Fruit fly (Drosophila melanogaster) whole organism, embryonic: ENCODE measurements around the gene CG14332.

ENCODE experiments used
- Atf-2 ChIP-seq: fragments of 200-800 bp; sonication (Bioruptor generic); optimal IDR thresholded peaks from 2 replicates; lab custom pipeline; 2016; ENCODE audit warnings: missing biosample characterization, missing genetic modification characterization
- Awh ChIP-seq: fragments of 200-800 bp; sonication (Bioruptor generic); IDR thresholded peaks from 2 replicates; pipeline ENCODE4, ENCODE4 v1.3.6; 2022; ENCODE audit warnings: missing biosample characterization, missing genetic modification characterization
- B-H2 ChIP-seq: fragments of 200-800 bp; sonication (Bioruptor generic); optimal IDR thresholded peaks from 2 replicates; lab custom pipeline; 2018; ENCODE audit warnings: missing biosample characterization, mild to moderate bottlenecking, missing genetic modification characterization
- BtbVII ChIP-seq: fragments of 200-800 bp; sonication (Bioruptor generic); optimal IDR thresholded peaks from 3 replicates; lab custom pipeline; 2017; ENCODE audit warnings: missing biosample characterization, mild to moderate bottlenecking, missing genetic modification characterization
- Bteb2 ChIP-seq: fragments of 200-800 bp; sonication (Bioruptor generic); optimal IDR thresholded peaks from 2 replicates; lab custom pipeline; 2016; ENCODE audit warnings: missing biosample characterization, missing genetic modification characterization
- C15 ChIP-seq: fragments of 200-800 bp; sonication (Bioruptor generic); IDR thresholded peaks from 3 replicates; pipeline ENCODE4 v1.3.6; 2022; ENCODE audit warnings: missing biosample characterization, missing genetic modification characterization
- CG10366 ChIP-seq: fragments of 200-800 bp; sonication (Bioruptor generic); IDR thresholded peaks from 2 replicates; pipeline ENCODE4 v1.3.6; 2022; ENCODE audit warnings: missing biosample characterization, missing genetic modification characterization
- CG11456 ChIP-seq: fragments of 200-800 bp; sonication (Bioruptor generic); IDR thresholded peaks from 3 replicates; pipeline ENCODE4 v1.3.6; 2022; ENCODE audit warnings: missing biosample characterization, missing genetic modification characterization
- CG12071 ChIP-seq: fragments of 200-800 bp; sonication (Bioruptor generic); optimal IDR thresholded peaks from 3 replicates; lab custom pipeline; 2018; ENCODE audit warnings: missing biosample characterization, mild to moderate bottlenecking, missing genetic modification characterization
- CG12744 ChIP-seq: fragments of 200-800 bp; sonication (Bioruptor generic); optimal IDR thresholded peaks from 2 replicates; lab custom pipeline; 2016; ENCODE audit warnings: missing biosample characterization, missing genetic modification characterization
- CG2199 ChIP-seq: fragments of 200-800 bp; sonication (Bioruptor generic); IDR thresholded peaks from 3 replicates; pipeline ENCODE4 v1.3.6; 2022; ENCODE audit warnings: missing biosample characterization, missing genetic modification characterization
- CG2712 ChIP-seq: fragments of 200-800 bp; optimal IDR thresholded peaks from 3 replicates; lab custom pipeline; 2019; ENCODE audit warnings: missing biosample characterization, mild to moderate bottlenecking, missing genetic modification characterization, moderate library complexity
- CG3163 ChIP-seq: fragments of 200-800 bp; sonication (Bioruptor generic); optimal IDR thresholded peaks from 3 replicates; lab custom pipeline; 2016; ENCODE audit warnings: missing biosample characterization, missing genetic modification characterization
- CG32767 ChIP-seq: fragments of 200-800 bp; sonication (Bioruptor generic); IDR thresholded peaks from 2 replicates; pipeline ENCODE4 v1.3.6; 2022; ENCODE audit warnings: missing biosample characterization, missing genetic modification characterization
- CG3838 ChIP-seq: fragments of 200-800 bp; sonication (Bioruptor generic); optimal IDR thresholded peaks from 3 replicates; lab custom pipeline; 2016; ENCODE audit warnings: missing biosample characterization, missing genetic modification characterization
- CG42726 ChIP-seq: fragments of 200-800 bp; sonication (Bioruptor generic); IDR thresholded peaks from 2 replicates; pipeline ENCODE4 v1.3.6; 2022; ENCODE audit warnings: missing biosample characterization, missing genetic modification characterization; ENCODE audit not compliant: partially characterized antibody
- CG43689 ChIP-seq: fragments of 200-800 bp; sonication (Bioruptor generic); IDR thresholded peaks from 2 replicates; pipeline ENCODE4 v1.3.6; 2022; ENCODE audit warnings: missing biosample characterization, missing genetic modification characterization
- CG6175 ChIP-seq: fragments of 200-800 bp; sonication (Bioruptor generic); IDR thresholded peaks from 3 replicates; pipeline ENCODE4 v1.3.6; 2022; ENCODE audit warnings: missing biosample characterization, missing genetic modification characterization
- D19A ChIP-seq: fragments of 200-800 bp; optimal IDR thresholded peaks from 3 replicates; lab custom pipeline; 2019; ENCODE audit warnings: missing biosample characterization, mild to moderate bottlenecking, missing genetic modification characterization, moderate library complexity
- Dll ChIP-seq: fragments of 200-800 bp; sonication (Bioruptor generic); IDR thresholded peaks from 4 replicates; pipeline ENCODE4 v1.3.6; 2022; ENCODE audit warnings: missing biosample characterization, missing genetic modification characterization; ENCODE audit not compliant: partially characterized antibody
- E2f2 ChIP-seq: fragments of 200-800 bp; sonication (Bioruptor generic); IDR thresholded peaks from 2 replicates; pipeline ENCODE4 v1.3.6; 2022; ENCODE audit warnings: missing biosample characterization, missing genetic modification characterization
- H2.0 ChIP-seq: fragments of 200-800 bp; sonication (Bioruptor generic); IDR thresholded peaks from 2 replicates; pipeline ENCODE4 v1.3.6; 2022; ENCODE audit warnings: missing biosample characterization, missing genetic modification characterization
- HmgD ChIP-seq: fragments of 200-800 bp; sonication (Bioruptor generic); optimal IDR thresholded peaks from 3 replicates; lab custom pipeline; 2016; ENCODE audit warnings: missing biosample characterization, missing genetic modification characterization
- Hr51 ChIP-seq, 2 experiments: fragments of 200-800 bp; sonication (Bioruptor generic); optimal IDR thresholded peaks; 2 replicates in 1 of 2; 3 replicates in 1 of 2; lab custom pipeline; 2016 to 2018; ENCODE audit warnings: missing biosample characterization in 2 of 2, missing genetic modification characterization in 2 of 2, mild to moderate bottlenecking in 1 of 2, moderate library complexity in 1 of 2
- Lpt ChIP-seq: fragments of >200 bp; optimal IDR thresholded peaks from 2 replicates; lab custom pipeline; 2018; ENCODE audit warnings: missing biosample characterization, missing genetic modification characterization
- Mad ChIP-seq: fragments of 200-800 bp; sonication (Bioruptor generic); optimal IDR thresholded peaks from 2 replicates; lab custom pipeline; 2016; ENCODE audit warnings: missing biosample characterization, missing genetic modification characterization
- Side ChIP-seq: fragments of 200-800 bp; sonication (Bioruptor generic); optimal IDR thresholded peaks from 2 replicates; lab custom pipeline; 2016; ENCODE audit warnings: missing biosample characterization, missing genetic modification characterization
- bcd ChIP-seq: fragments of 200-800 bp; sonication (Bioruptor generic); optimal IDR thresholded peaks from 2 replicates; lab custom pipeline; 2017; ENCODE audit warnings: missing biosample characterization, mild to moderate bottlenecking, missing genetic modification characterization
- cad ChIP-seq: fragments of >200 bp; optimal IDR thresholded peaks from 2 replicates; lab custom pipeline; 2017; ENCODE audit warnings: missing biosample characterization, missing genetic modification characterization
- cato ChIP-seq: fragments of 200-800 bp; sonication (Bioruptor generic); optimal IDR thresholded peaks from 2 replicates; lab custom pipeline; 2016; ENCODE audit warnings: missing biosample characterization, missing genetic modification characterization, borderline replicate concordance
- chm ChIP-seq: fragments of 200-800 bp; sonication (Bioruptor generic); IDR thresholded peaks from 2 replicates; pipeline ENCODE4 v1.3.6; 2022; ENCODE audit warnings: missing biosample characterization, missing genetic modification characterization
- crp ChIP-seq, 2 experiments: fragments of 200-800 bp; sonication (Bioruptor generic); optimal IDR thresholded peaks; 2 replicates in 1 of 2; 3 replicates in 1 of 2; lab custom pipeline; 2017; ENCODE audit warnings: missing biosample characterization in 2 of 2, missing genetic modification characterization in 2 of 2, mild to moderate bottlenecking in 1 of 2, moderate library complexity in 1 of 2
- dmrt99B ChIP-seq: fragments of 200-800 bp; sonication (Bioruptor generic); optimal IDR thresholded peaks from 2 replicates; lab custom pipeline; 2018; ENCODE audit warnings: missing biosample characterization, mild to moderate bottlenecking, missing genetic modification characterization, moderate library complexity
- fd3F ChIP-seq: fragments of 200-800 bp; sonication (Bioruptor generic); optimal IDR thresholded peaks from 2 replicates; lab custom pipeline; 2018; ENCODE audit warnings: missing biosample characterization, mild to moderate bottlenecking, missing genetic modification characterization, moderate library complexity
- fu2 ChIP-seq: fragments of 200-800 bp; sonication (Bioruptor generic); optimal IDR thresholded peaks from 2 replicates; lab custom pipeline; 2016; ENCODE audit warnings: missing biosample characterization, missing genetic modification characterization
- gem ChIP-seq: fragments of 200-800 bp; sonication (Bioruptor generic); optimal IDR thresholded peaks from 2 replicates; lab custom pipeline; 2019; ENCODE audit warnings: missing biosample characterization, mild to moderate bottlenecking, missing genetic modification characterization, moderate library complexity
- gsb-n ChIP-seq: fragments of 200-800 bp; sonication (Bioruptor generic); optimal IDR thresholded peaks from 3 replicates; lab custom pipeline; 2018; ENCODE audit warnings: missing biosample characterization, mild to moderate bottlenecking, missing genetic modification characterization
- hb ChIP-seq: fragments of 200-800 bp; sonication (Bioruptor generic); IDR thresholded peaks from 3 replicates; pipeline ENCODE4 v1.3.6; 2022; ENCODE audit warnings: missing biosample characterization, missing genetic modification characterization; ENCODE audit not compliant: partially characterized antibody
- hbn ChIP-seq: fragments of 200-800 bp; sonication (Bioruptor generic); IDR thresholded peaks from 2 replicates; pipeline ENCODE4 v1.3.6; 2022; ENCODE audit warnings: missing biosample characterization, missing genetic modification characterization; ENCODE audit not compliant: partially characterized antibody
- lola ChIP-seq, 3 experiments: fragments of >200 bp in 2 of 3; fragments of 200-800 bp in 1 of 3; sonication (Bioruptor generic) in 1 of 3; optimal IDR thresholded peaks; 2 replicates each; lab custom pipeline; 2017 to 2019; ENCODE audit warnings: missing biosample characterization in 3 of 3, missing genetic modification characterization in 3 of 3, mild to moderate bottlenecking in 1 of 3, moderate library complexity in 1 of 3
- pros ChIP-seq: fragments of 200-800 bp; sonication (Bioruptor generic); optimal IDR thresholded peaks from 3 replicates; lab custom pipeline; 2019; ENCODE audit warnings: missing biosample characterization, mild to moderate bottlenecking, missing genetic modification characterization, moderate library complexity
- row ChIP-seq: fragments of 200-800 bp; sonication (Bioruptor generic); IDR thresholded peaks from 3 replicates; pipeline ENCODE4 v1.3.6; 2022; ENCODE audit warnings: missing biosample characterization, missing genetic modification characterization
- run ChIP-seq: fragments of 200-800 bp; sonication (Bioruptor generic); optimal IDR thresholded peaks from 3 replicates; lab custom pipeline; 2018; ENCODE audit warnings: missing biosample characterization, mild to moderate bottlenecking, missing genetic modification characterization
- sd ChIP-seq: fragments of 200-800 bp; sonication (Bioruptor generic); optimal IDR thresholded peaks from 3 replicates; lab custom pipeline; 2018; ENCODE audit warnings: missing biosample characterization, mild to moderate bottlenecking, missing genetic modification characterization, moderate library complexity
- sisA ChIP-seq: fragments of 200-800 bp; sonication (Bioruptor generic); IDR thresholded peaks from 2 replicates; pipeline ENCODE4 v1.3.6; 2022; ENCODE audit warnings: missing biosample characterization, missing genetic modification characterization
- slbo ChIP-seq: fragments of 200-800 bp; sonication (Bioruptor generic); IDR thresholded peaks from 2 replicates; pipeline ENCODE4 v1.3.6; 2022; ENCODE audit warnings: missing biosample characterization, missing genetic modification characterization
- stc ChIP-seq: fragments of 200-800 bp; sonication (Bioruptor generic); IDR thresholded peaks from 2 replicates; pipeline ENCODE4 v1.3.6; 2022; ENCODE audit warnings: missing biosample characterization, missing genetic modification characterization
- vvl ChIP-seq: fragments of 200-800 bp; sonication (Bioruptor generic); IDR thresholded peaks from 2 replicates; pipeline ENCODE4 v1.3.6; 2022; ENCODE audit warnings: missing biosample characterization, missing genetic modification characterization
- wdn ChIP-seq: fragments of 200-800 bp; sonication (Bioruptor generic); IDR thresholded peaks from 2 replicates; pipeline ENCODE4 v1.3.6; 2022; ENCODE audit warnings: missing biosample characterization, missing genetic modification characterization
- zen2 ChIP-seq: fragments of 200-800 bp; sonication (Bioruptor generic); IDR thresholded peaks from 3 replicates; pipeline ENCODE4 v1.3.6; 2022; ENCODE audit warnings: missing biosample characterization, missing genetic modification characterization; ENCODE audit not compliant: partially characterized antibody

Gene CG14332

DNA sequence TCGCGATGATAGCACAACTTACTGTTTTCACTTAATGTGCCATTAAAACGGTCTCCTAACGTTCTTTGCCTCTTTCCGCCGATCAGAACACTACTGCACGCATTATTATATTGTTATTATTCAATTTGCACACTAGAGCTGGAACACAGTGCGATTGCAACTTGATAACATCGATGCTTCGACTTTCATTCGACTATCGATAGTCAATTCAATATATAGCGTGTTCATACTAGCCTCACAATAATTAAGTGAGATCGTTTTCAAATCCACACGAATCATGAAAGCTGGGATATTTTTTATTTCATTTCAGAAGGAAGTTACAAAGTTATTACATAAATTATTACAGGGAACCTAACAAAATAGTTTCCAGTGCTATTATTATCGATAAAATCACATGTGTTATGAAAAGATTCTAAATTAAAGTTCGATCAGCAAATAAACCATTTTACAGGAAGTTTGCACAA lies 20.7 kb downstream of the CG14332 start (continued):
- TF ChIP-seq hbn (GFP tag; lab: Robert Waterston, UW) (peak; percentile 72; the same call in 1 of the 2 replicates), CG2712 (tag; lab: Kevin White, UChicago) (peak; percentile 52), lola (GFP tag; optimal IDR thresholded peaks at IDR 0.05; lab: Kevin White, UChicago) (peak in 1 of 3 experiments; percentile 88), CG11456 (peak; percentile 74), stc (GFP tag; lab: Robert Waterston, UW) (0 out of 2 replicates have a peak, but pooled peaks have one; percentile 32), CG2199 (GFP tag; lab: Robert Waterston, UW) (0 out of 3 replicates have a peak, but pooled peaks have one; percentile 53), CG12744 (GFP tag; lab: Kevin White, UChicago) (peak; percentile 14), Mad (GFP tag; lab: Kevin White, UChicago) (peak; percentile 12), Bteb2 (GFP tag; lab: Kevin White, UChicago) (peak; percentile 75), sd (tag; lab: Kevin White, UChicago) (peak; percentile 24), fu2 (peak; percentile 67), zen2 (GFP tag; lab: Robert Waterston, UW) (peak; percentile 63; the same call in 1 of the 3 replicates), sisA (GFP tag; lab: Robert Waterston, UW) (no peak), row (GFP tag; lab: Robert Waterston, UW) (peak; percentile 82), crp (GFP tag; optimal IDR thresholded peaks at IDR 0.05; lab: Kevin White, UChicago) (peak in 1 of 2 experiments; percentile 12), HmgD (no peak), pros (GFP tag; lab: Kevin White, UChicago) (no peak), Side (GFP tag; lab: Kevin White, UChicago) (no peak), Atf-2 (GFP tag; lab: Kevin White, UChicago) (peak; percentile 47), CG32767 (GFP tag; lab: Robert Waterston, UW) (peak; percentile 23; the same call in 1 of the 2 replicates), CG3838 (GFP tag; lab: Kevin White, UChicago) (no peak), hb (peak; percentile 76), D19A (tag; lab: Kevin White, UChicago) (peak; percentile 2), slbo (GFP tag; lab: Robert Waterston, UW) (peak; percentile 67), Lpt (no peak), CG12071 (no peak), CG6175 (no peak), BtbVII (GFP tag; lab: Kevin White, UChicago) (peak; percentile 3), Hr51 (GFP tag; optimal IDR thresholded peaks at IDR 0.05; lab: Kevin White, UChicago) (peak in 1 of 2 experiments; percentile 69), dmrt99B (tag; lab: Kevin White, UChicago) (peak; percentile 47), CG10366 (no peak; the same call in 1 of the 2 replicates), CG3163 (peak; percentile 36), E2f2 (GFP tag; lab: Robert Waterston, UW) (peak; percentile 68), fd3F (GFP tag; lab: Kevin White, UChicago) (peak; percentile 53), wdn (GFP tag; lab: Robert Waterston, UW) (0 out of 2 replicates have a peak, but pooled peaks have one; percentile 8), H2.0 (peak; percentile 33; the same call in 1 of the 2 replicates), bcd (GFP tag; lab: Kevin White, UChicago) (peak; percentile 47), Awh (no peak), CG42726 (GFP tag; lab: Robert Waterston, UW) (peak; percentile 43; the same call in 1 of the 2 replicates), B-H2 (GFP tag; lab: Kevin White, UChicago) (peak; percentile 40), C15 (GFP tag; lab: Robert Waterston, UW) (no peak), chm (GFP tag; lab: Robert Waterston, UW) (no peak), CG43689 (no peak), cato (GFP tag; lab: Kevin White, UChicago) (peak; percentile 6), gem (peak; percentile 80), cad (no peak), run (no peak), vvl (GFP tag; lab: Robert Waterston, UW) (peak; percentile 80), gsb-n (tag; lab: Kevin White, UChicago) (peak; percentile 52), Dll (GFP tag; lab: Robert Waterston, UW) (peak; percentile 84)
